Fruit fly (Drosophila melanogaster) whole organism, prepupa: ENCODE data around the gene TwdlY.

ENCODE experiments used
- CG32006 ChIP-seq: fragments of 200-800 bp; sonication (Bioruptor generic); optimal IDR thresholded peaks from 3 replicates; lab custom pipeline; 2017; ENCODE audit warnings: missing biosample characterization, mild to moderate bottlenecking, missing genetic modification characterization
- CG3919 ChIP-seq: fragments of 200-800 bp; sonication (Bioruptor generic); optimal IDR thresholded peaks from 3 replicates; lab custom pipeline; 2016; ENCODE audit warnings: missing biosample characterization, missing genetic modification characterization
- Lpt ChIP-seq: fragments of 200-800 bp; sonication (Bioruptor generic); optimal IDR thresholded peaks from 3 replicates; lab custom pipeline; 2016; ENCODE audit warnings: missing biosample characterization, missing genetic modification characterization
- OdsH ChIP-seq: fragments of 200-800 bp; sonication (Bioruptor generic); optimal IDR thresholded peaks from 3 replicates; lab custom pipeline; 2016; ENCODE audit warnings: missing biosample characterization, missing genetic modification characterization
- Sox14 ChIP-seq: fragments of 200-800 bp; sonication (Bioruptor generic); optimal IDR thresholded peaks from 3 replicates; lab custom pipeline; 2016; ENCODE audit warnings: missing biosample characterization, missing genetic modification characterization
- Sox15 ChIP-seq: fragments of 200-800 bp; sonication (Bioruptor generic); optimal IDR thresholded peaks from 3 replicates; lab custom pipeline; 2016; ENCODE audit warnings: missing biosample characterization, missing genetic modification characterization
- dac ChIP-seq: fragments of 200-800 bp; sonication (Bioruptor generic); optimal IDR thresholded peaks from 2 replicates; lab custom pipeline; 2017; ENCODE audit warnings: missing biosample characterization, mild to moderate bottlenecking, missing genetic modification characterization
- esn ChIP-seq: fragments of 200-800 bp; sonication (Bioruptor generic); optimal IDR thresholded peaks from 2 replicates; lab custom pipeline; 2016; ENCODE audit warnings: missing biosample characterization, mild to moderate bottlenecking, missing genetic modification characterization, moderate library complexity
- fkh ChIP-seq: fragments of 200-800 bp; sonication (Bioruptor generic); optimal IDR thresholded peaks from 3 replicates; lab custom pipeline; 2017; ENCODE audit warnings: missing biosample characterization, mild to moderate bottlenecking, missing genetic modification characterization, moderate library complexity
- pdm3 ChIP-seq: fragments of 200-800 bp; sonication (Bioruptor generic); optimal IDR thresholded peaks from 3 replicates; lab custom pipeline; 2016; ENCODE audit warnings: missing biosample characterization, missing genetic modification characterization
- svp ChIP-seq: fragments of 200-800 bp; sonication (Bioruptor generic); peaks from one replicate; lab custom pipeline; 2016; ENCODE audit warnings: missing biosample characterization, missing genetic modification characterization
- topi ChIP-seq: fragments of 200-800 bp; sonication (Bioruptor generic); optimal IDR thresholded peaks from 3 replicates; lab custom pipeline; 2016; ENCODE audit warnings: missing biosample characterization, missing genetic modification characterization

DNA sequence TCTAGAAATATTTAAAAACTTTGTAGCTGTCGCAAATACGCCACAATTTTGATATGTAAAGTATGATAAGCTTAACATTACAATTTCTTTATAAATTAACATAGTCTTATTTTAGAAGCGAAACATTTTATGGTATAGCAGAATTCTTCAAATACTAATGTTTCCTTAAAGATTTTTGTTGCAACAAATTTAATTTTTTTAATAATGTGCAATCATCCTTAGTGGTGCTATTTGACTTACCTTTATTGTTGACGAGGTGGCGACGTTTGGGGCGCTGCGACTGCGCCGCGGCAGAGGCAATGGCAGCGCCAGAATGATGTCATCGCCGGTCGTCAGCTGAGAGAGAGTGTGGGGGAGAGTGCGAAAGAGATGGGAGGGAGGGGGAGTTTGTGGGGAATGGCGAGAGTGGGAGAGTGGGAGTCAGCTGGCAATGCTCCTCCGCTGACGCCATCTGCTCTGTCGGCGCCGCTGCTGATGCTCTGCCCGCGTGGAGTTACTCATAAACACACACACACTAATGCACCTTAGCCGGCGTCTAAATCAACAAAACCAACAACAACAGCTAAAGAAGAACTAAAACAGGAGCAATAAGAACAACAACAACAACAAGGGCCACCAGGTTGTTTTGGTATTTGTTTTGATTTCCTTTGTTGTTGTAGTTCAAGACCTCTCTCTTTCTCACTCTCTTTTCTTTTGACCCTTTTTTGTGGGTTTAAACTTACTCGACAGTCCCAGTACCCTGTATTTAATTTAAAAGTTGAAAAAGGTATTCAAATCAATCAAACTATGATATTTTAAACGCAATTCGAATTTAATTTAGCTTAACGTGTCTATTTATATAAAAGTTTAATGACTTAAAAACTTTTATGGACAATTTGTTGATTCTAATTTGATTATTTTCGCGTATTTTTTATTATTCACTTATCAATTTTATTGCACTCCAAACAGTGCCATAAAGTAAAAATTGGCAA lies 11.3 kb upstream of the TwdlY start:
- TF ChIP-seq Sox14 (GFP tag; lab: Kevin White, UChicago) (peak; percentile 59), pdm3 (GFP tag; lab: Kevin White, UChicago) (peak; percentile 79), CG32006 (GFP tag; lab: Kevin White, UChicago) (peak; percentile 82), esn (GFP tag; lab: Kevin White, UChicago) (peak; percentile 78), OdsH (GFP tag; lab: Kevin White, UChicago) (peak; percentile 70), fkh (GFP tag; lab: Kevin White, UChicago) (peak; percentile 26), Sox15 (peak; percentile 34), dac (peak; percentile 55), CG3919 (GFP tag; lab: Kevin White, UChicago) (peak; percentile 45), topi (GFP tag; lab: Kevin White, UChicago) (peak; percentile 73), svp (GFP tag; lab: Kevin White, UChicago) (peak; percentile 72), Lpt (GFP tag; lab: Kevin White, UChicago) (peak; percentile 5)
